Worm (Caenorhabditis elegans): Measurements from ENCODE around the gene C17C3.11.

ce11 chrII:5512473-5513097 is 25.0 kb upstream of the C17C3.11 start:
- TF ChIP-seq fkh-10 (GFP tag; optimal IDR thresholded peaks at IDR 0.05), result no peak
- TF ChIP-seq rnt-1 (tag; optimal IDR thresholded peaks at IDR 0.05), result no peak
- TF ChIP-seq mec-3 (tag; optimal IDR thresholded peaks at IDR 0.05; ENCODE audit: borderline replicate concordance), result no peak
- TF ChIP-seq unc-55 (GFP tag; optimal IDR thresholded peaks at IDR 0.05), result no peak
- TF ChIP-seq T23F11.4 (GFP tag; optimal IDR thresholded peaks at IDR 0.05), result no peak
- TF ChIP-seq ztf-16 (tag; optimal IDR thresholded peaks at IDR 0.05), result no peak
